Worm (Caenorhabditis elegans) whole organism, midembryonic: ENCODE results near the gene Y64G10A.10.

Experiments used
- T22C8.4 ChIP-seq: fragments of 200-800 bp; sonication (Bioruptor generic); IDR thresholded peaks from 2 replicates; pipeline ENCODE4 v1.3.6; 2022; ENCODE audit warnings: missing genetic modification characterization, missing compliant biosample characterization
- flt-1 ChIP-seq: fragments of 200-800 bp; sonication (Bioruptor generic); IDR thresholded peaks from 2 replicates; pipeline ENCODE4 v1.3.6; 2022; ENCODE audit warnings: missing genetic modification characterization, missing compliant biosample characterization
- klf-2 ChIP-seq: fragments of 200-800 bp; sonication (Bioruptor generic); conservative IDR thresholded peaks from 2 replicates; pipeline ENCODE4 v1.3.6; 2022; ENCODE audit warnings: missing genetic modification reagents, missing genetic modification characterization, missing compliant biosample characterization
- ref-1 ChIP-seq: fragments of 200-800 bp; sonication (Bioruptor generic); conservative IDR thresholded peaks from 2 replicates; pipeline ENCODE4 v1.3.6; 2022; ENCODE audit warnings: missing genetic modification reagents, missing genetic modification characterization, missing compliant biosample characterization
- ztf-23 ChIP-seq: fragments of 200-800 bp; sonication (Bioruptor generic); IDR thresholded peaks from 2 replicates; pipeline ENCODE4 v1.3.6; 2022; ENCODE audit warnings: missing genetic modification reagents, missing genetic modification characterization, missing compliant biosample characterization

- no peak for TF ChIP-seq klf-2
- no peak for TF ChIP-seq ztf-23 (GFP tag; lab: Robert Waterston, UW)
- TF ChIP-seq ref-1, result no peak
- TF ChIP-seq flt-1, result no peak
- TF ChIP-seq T22C8.4, result no peak
Measured at ce11 chrIV:14241382-14242122, at the start of gene Y64G10A.10.
